Worm (Caenorhabditis elegans) whole organism, L3 larva: ENCODE results near the gene rom-2.

ENCODE experiments used
- ceh-82 ChIP-seq: fragments of 150-350 bp; optimal IDR thresholded peaks from 2 replicates; lab custom pipeline; 2014; ENCODE audit warnings: missing biosample characterization, missing genetic modification characterization
- ceh-9 ChIP-seq: sonication (generic microtip); optimal IDR thresholded peaks from 2 replicates; lab custom pipeline; 2018; ENCODE audit warnings: missing biosample characterization, missing genetic modification characterization
- elt-3 ChIP-seq, 3 experiments: fragments of 150-350 bp in 1 of 3; sonication (generic microtip) in 2 of 3; optimal IDR thresholded peaks; 2 replicates in 2 of 3; 4 replicates in 1 of 3; lab custom pipeline; 2014 to 2017; ENCODE audit warnings: missing biosample characterization in 3 of 3, missing genetic modification characterization in 3 of 3
- fkh-10 ChIP-seq: sonication (generic microtip); optimal IDR thresholded peaks from 2 replicates; lab custom pipeline; 2017; ENCODE audit warnings: missing biosample characterization, missing genetic modification reagents, missing genetic modification characterization
- mml-1 ChIP-seq: fragments of 150-350 bp; sonication (generic microtip); optimal IDR thresholded peaks from 3 replicates; lab custom pipeline; 2014; ENCODE audit warnings: missing biosample characterization, missing genetic modification characterization
- tbx-2 ChIP-seq: sonication (generic microtip); optimal IDR thresholded peaks from 2 replicates; lab custom pipeline; 2016; ENCODE audit warnings: mild to moderate bottlenecking, missing genetic modification characterization, missing compliant biosample characterization
- zag-1 ChIP-seq: fragments of 150-350 bp; optimal IDR thresholded peaks from 2 replicates; lab custom pipeline; 2014; ENCODE audit warnings: missing biosample characterization, missing genetic modification characterization

DNA sequence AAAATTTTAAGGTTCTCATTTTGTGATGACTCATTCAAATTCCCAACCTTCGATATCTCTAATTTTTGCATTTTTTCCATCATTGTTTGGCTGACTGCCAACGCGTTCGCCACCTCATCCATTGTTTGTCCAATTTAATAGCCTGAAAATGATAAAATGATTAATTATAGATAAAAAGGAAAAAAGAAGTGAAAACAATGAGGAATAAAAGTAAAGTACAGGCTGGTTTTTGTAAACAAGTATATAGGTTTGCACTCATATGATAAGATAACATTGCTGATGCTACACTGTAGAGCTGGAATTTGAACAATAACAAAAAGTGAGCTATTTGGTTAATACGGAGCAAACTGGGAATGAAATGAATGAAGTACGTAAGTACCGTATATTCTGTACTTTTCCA lies 13.2 kb downstream of the rom-2 start, which contains the start of gene C48B4.3:
- TF ChIP-seq fkh-10 (GFP tag; lab: Kevin White, UChicago) (no peak), ceh-82 (tag; lab: Kevin White, UChicago) (no peak), mml-1 (no peak), ceh-9 (tag; lab: Kevin White, UChicago) (no peak), tbx-2 (no peak), elt-3 (tag; optimal IDR thresholded peaks at IDR 0.05; lab: Kevin White, UChicago) (no peak), zag-1 (tag; lab: Kevin White, UChicago) (no peak)
